Worm (Caenorhabditis elegans) whole organism, L1 larva: Measurements from ENCODE around the gene rpc-11.

ENCODE experiments used
- elt-3 ChIP-seq, 6 experiments: fragments of 150-350 bp in 1 of 6; sonication (generic microtip); optimal IDR thresholded peaks; 2 replicates each; lab custom pipeline; 2017 to 2018; ENCODE audit warnings: missing biosample characterization in 6 of 6, missing genetic modification characterization in 6 of 6, inconsistent platforms in 1 of 6
- snpc-4 ChIP-seq: fragments of 150-350 bp; optimal IDR thresholded peaks from 2 replicates; lab custom pipeline; 2014; ENCODE audit warnings: missing biosample characterization, missing genetic modification characterization
- sox-4 ChIP-seq: sonication (generic microtip); optimal IDR thresholded peaks from 2 replicates; lab custom pipeline; 2016; ENCODE audit warnings: missing genetic modification characterization, missing compliant biosample characterization
- ztf-4 ChIP-seq: fragments of 150-350 bp; optimal IDR thresholded peaks from 2 replicates; lab custom pipeline; 2014; ENCODE audit warnings: missing biosample characterization, missing genetic modification characterization

DNA sequence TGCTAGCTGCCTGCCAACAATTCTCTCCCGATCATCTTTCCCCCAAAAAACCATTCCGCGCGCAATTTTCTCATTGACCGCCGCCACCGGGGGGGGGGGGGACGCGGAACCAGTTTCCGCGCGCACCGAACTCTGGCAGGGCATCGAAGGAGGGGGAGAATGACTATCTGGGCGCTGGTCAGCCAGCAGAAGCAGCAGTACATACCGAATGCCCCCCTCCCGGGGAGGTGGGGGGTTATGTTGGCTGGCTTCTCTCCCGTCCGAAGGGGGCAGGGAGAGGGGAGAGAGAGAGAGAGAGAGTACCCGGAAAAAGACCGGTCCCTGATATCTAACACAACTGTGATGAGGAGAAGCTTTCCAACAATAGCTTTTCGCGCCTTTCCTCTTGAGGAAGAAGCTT, 32.1 kb downstream of the rpc-11 start:
- TF ChIP-seq elt-3 (tag; optimal IDR thresholded peaks at IDR 0.05; lab: Kevin White, UChicago) = no peak
- no peak for TF ChIP-seq ztf-4 (tag; lab: Kevin White, UChicago)
- TF ChIP-seq sox-4 (tag; lab: Kevin White, UChicago) = no peak
- no peak for TF ChIP-seq snpc-4 (tag; lab: Kevin White, UChicago)
